Worm (Caenorhabditis elegans): ENCODE data around the gene Y4C6B.4.

- no peak for TF ChIP-seq mdl-1 (tag; optimal IDR thresholded peaks at IDR 0.05)
- TF ChIP-seq snpc-4 (tag; optimal IDR thresholded peaks at IDR 0.05), result no peak
- TF ChIP-seq nhr-237 (tag; optimal IDR thresholded peaks at IDR 0.05), result no peak
- TF ChIP-seq pqm-1 (tag; optimal IDR thresholded peaks at IDR 0.05), result no peak
- no peak for TF ChIP-seq skn-1 (tag; optimal IDR thresholded peaks at IDR 0.05)
- no peak for TF ChIP-seq fos-1 (tag; optimal IDR thresholded peaks at IDR 0.05)
- TF ChIP-seq ama-1 (optimal IDR thresholded peaks at IDR 0.05), result peak; percentile 50
These were observed 41.7 kb downstream of the Y4C6B.4 start for ce11 chrIV:5367899-5368298.
